Worm (Caenorhabditis elegans) whole organism, midembryonic: ENCODE measurements around the gene F56D2.5.

Experiments
- med-1 ChIP-seq: sonication (generic microtip); optimal IDR thresholded peaks from 2 replicates; lab custom pipeline; 2017; ENCODE audit warnings: missing genetic modification characterization, mild to moderate bottlenecking, missing compliant biosample characterization, antibody characterized with exemption, missing genetic modification reagents; ENCODE audit not compliant: insufficient read depth
- ztf-29 ChIP-seq: fragments of 200-800 bp; sonication (Bioruptor generic); IDR thresholded peaks from 2 replicates; pipeline ENCODE4 v1.3.6; 2022; ENCODE audit warnings: missing genetic modification reagents, missing genetic modification characterization, missing compliant biosample characterization

DNA sequence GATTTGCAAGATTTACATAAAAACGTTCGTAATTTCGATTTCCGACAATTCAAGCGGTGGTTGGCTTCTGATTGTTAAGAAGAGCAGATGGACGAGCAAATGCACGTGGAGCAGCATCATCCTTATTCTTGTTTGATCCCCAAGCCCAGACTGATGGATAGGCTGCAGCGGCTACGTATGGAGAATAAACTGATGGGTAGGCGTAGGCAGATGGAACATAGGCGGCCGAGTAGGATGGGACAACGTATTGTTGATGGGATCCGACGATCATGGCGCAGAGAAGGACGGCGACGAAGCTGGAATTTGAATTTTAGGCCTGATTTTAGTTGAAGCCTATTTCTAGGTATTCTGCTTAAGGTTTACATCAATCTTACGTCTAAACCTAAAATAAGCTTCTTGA is 13.0 kb downstream of the F56D2.5 start:
- TF ChIP-seq med-1 (GFP tag; lab: Kevin White, UChicago) (no peak), ztf-29 (GFP tag; lab: Robert Waterston, UW) (no peak)
